Worm (Caenorhabditis elegans): Measurements from ENCODE around the gene hpl-2.

Gene hpl-2

ce11 chrIII:10702805-10703204 is 52.5 kb downstream of the hpl-2 start:
- TF ChIP-seq nhr-28 (tag; optimal IDR thresholded peaks at IDR 0.05) (no peak), cey-2 (tag; optimal IDR thresholded peaks at IDR 0.05; ENCODE audit: borderline replicate concordance, insufficient read depth) (no peak), nhr-76 (tag; optimal IDR thresholded peaks at IDR 0.05) (no peak), rbr-2 (tag; optimal IDR thresholded peaks at IDR 0.05) (no peak), ceh-82 (tag; optimal IDR thresholded peaks at IDR 0.05) (no peak), ceh-62 (tag; optimal IDR thresholded peaks at IDR 0.05) (no peak), hif-1 (tag; optimal IDR thresholded peaks at IDR 0.05) (no peak), zip-11 (GFP tag; IDR thresholded peaks at IDR 0.05) (no peak), dve-1 (tag; optimal IDR thresholded peaks at IDR 0.05; ENCODE audit: insufficient read depth) (no peak), mdl-1 (tag; optimal IDR thresholded peaks at IDR 0.05) (no peak), ama-1 (optimal IDR thresholded peaks at IDR 0.05) (no peak), tra-1 (GFP tag; IDR thresholded peaks at IDR 0.05) (no peak), nhr-41 (GFP tag; IDR thresholded peaks at IDR 0.05) (no peak), nhr-102 (tag; optimal IDR thresholded peaks at IDR 0.05) (no peak), lin-1 (GFP tag; IDR thresholded peaks at IDR 0.05) (no peak), fos-1 (tag; optimal IDR thresholded peaks at IDR 0.05) (no peak), nhr-42 (GFP tag; IDR thresholded peaks at IDR 0.05) (no peak), dmd-6 (GFP tag; IDR thresholded peaks at IDR 0.05) (no peak), F44E2.7 (GFP tag; IDR thresholded peaks at IDR 0.05) (no peak)
